Fruit fly (Drosophila melanogaster) whole organism, embryonic: ENCODE results near the gene thoc7.

Source experiments
- Antp ChIP-seq: fragments of 200-800 bp; sonication (Bioruptor generic); optimal IDR thresholded peaks from 3 replicates; lab custom pipeline; 2016; ENCODE audit warnings: missing biosample characterization, missing genetic modification characterization
- Atf-2 ChIP-seq: fragments of 200-800 bp; sonication (Bioruptor generic); optimal IDR thresholded peaks from 2 replicates; lab custom pipeline; 2016; ENCODE audit warnings: missing biosample characterization, missing genetic modification characterization
- Blimp-1 ChIP-seq: fragments of 200-800 bp; sonication (Bioruptor generic); optimal IDR thresholded peaks from 3 replicates; lab custom pipeline; 2018; ENCODE audit warnings: missing biosample characterization, missing genetic modification characterization, mild to moderate bottlenecking, moderate library complexity, missing genetic modification reagents
- CG10543 ChIP-seq: fragments of 200-800 bp; sonication (Bioruptor generic); optimal IDR thresholded peaks from 3 replicates; lab custom pipeline; 2017; ENCODE audit warnings: missing biosample characterization, mild to moderate bottlenecking, missing genetic modification characterization, moderate library complexity
- CG11247 ChIP-seq: fragments of 200-800 bp; sonication (Bioruptor generic); IDR thresholded peaks from 2 replicates; pipeline ENCODE4 v1.3.6; 2022; ENCODE audit warnings: missing biosample characterization, missing genetic modification characterization
- CG11456 ChIP-seq: fragments of 200-800 bp; sonication (Bioruptor generic); IDR thresholded peaks from 3 replicates; pipeline ENCODE4 v1.3.6; 2022; ENCODE audit warnings: missing biosample characterization, missing genetic modification characterization
- CG12236 ChIP-seq: fragments of 200-800 bp; sonication (Bioruptor generic); optimal IDR thresholded peaks from 2 replicates; lab custom pipeline; 2016; ENCODE audit warnings: missing biosample characterization, missing genetic modification characterization
- CG12659 ChIP-seq: fragments of 200-800 bp; sonication (Bioruptor generic); optimal IDR thresholded peaks from 3 replicates; lab custom pipeline; 2017; ENCODE audit warnings: mild to moderate bottlenecking, missing biosample characterization, missing genetic modification reagents, missing genetic modification characterization
- CG12769 ChIP-seq: fragments of 200-800 bp; sonication (Bioruptor generic); optimal IDR thresholded peaks from 2 replicates; lab custom pipeline; 2019; ENCODE audit warnings: missing biosample characterization, mild to moderate bottlenecking, missing genetic modification characterization, moderate library complexity
- CG13123 ChIP-seq: fragments of 200-800 bp; sonication (Bioruptor generic); optimal IDR thresholded peaks from 2 replicates; lab custom pipeline; 2016; ENCODE audit warnings: missing biosample characterization, missing genetic modification characterization
- CG13624 ChIP-seq: fragments of 200-800 bp; sonication (Bioruptor generic); optimal IDR thresholded peaks from 2 replicates; lab custom pipeline; 2016; ENCODE audit warnings: missing biosample characterization, missing genetic modification characterization
- CG14014 ChIP-seq: fragments of 200-800 bp; sonication (Bioruptor generic); IDR thresholded peaks from 2 replicates; pipeline ENCODE4 v1.3.6; 2022; ENCODE audit warnings: missing biosample characterization, missing genetic modification characterization
- CG1602 ChIP-seq: fragments of 200-800 bp; sonication (Bioruptor generic); optimal IDR thresholded peaks from 3 replicates; lab custom pipeline; 2016; ENCODE audit warnings: missing biosample characterization, missing genetic modification characterization
- CG17361 ChIP-seq: fragments of 200-800 bp; sonication (Bioruptor generic); IDR thresholded peaks from 3 replicates; pipeline ENCODE4 v1.3.6; 2022; ENCODE audit warnings: missing biosample characterization, missing genetic modification characterization
- CG17829 ChIP-seq: fragments of 200-800 bp; optimal IDR thresholded peaks from 2 replicates; lab custom pipeline; 2019; ENCODE audit warnings: missing biosample characterization, mild to moderate bottlenecking, missing genetic modification characterization, moderate library complexity
- CG2202 ChIP-seq: fragments of 200-800 bp; sonication (Bioruptor generic); optimal IDR thresholded peaks from 2 replicates; lab custom pipeline; 2018; ENCODE audit warnings: missing biosample characterization, mild to moderate bottlenecking, missing genetic modification characterization
- CG30431 ChIP-seq: fragments of 200-800 bp; sonication (Bioruptor generic); optimal IDR thresholded peaks from 2 replicates; lab custom pipeline; 2017; ENCODE audit warnings: missing biosample characterization, missing genetic modification characterization
- CG3281 ChIP-seq: fragments of 200-800 bp; sonication (Bioruptor generic); optimal IDR thresholded peaks from 3 replicates; lab custom pipeline; 2017; ENCODE audit warnings: missing biosample characterization, mild to moderate bottlenecking, missing genetic modification characterization
- CG3995 ChIP-seq: fragments of 200-800 bp; sonication (Bioruptor generic); optimal IDR thresholded peaks from 3 replicates; lab custom pipeline; 2016; ENCODE audit warnings: missing biosample characterization, missing genetic modification characterization
- CG4360 ChIP-seq: fragments of 200-800 bp; sonication (Bioruptor generic); IDR thresholded peaks from 2 replicates; pipeline ENCODE4 v1.3.6; 2022; ENCODE audit warnings: missing biosample characterization, missing genetic modification characterization
- CG5180 ChIP-seq: fragments of 200-800 bp; sonication (Bioruptor generic); optimal IDR thresholded peaks from 3 replicates; lab custom pipeline; 2017; ENCODE audit warnings: missing biosample characterization, missing genetic modification characterization, mild to moderate bottlenecking, moderate library complexity, missing genetic modification reagents
- CG6689 ChIP-seq: fragments of 200-800 bp; sonication (Bioruptor generic); IDR thresholded peaks from 2 replicates; pipeline ENCODE4 v1.3.6; 2022; ENCODE audit warnings: missing biosample characterization, missing genetic modification characterization
- CG8359 ChIP-seq: fragments of 200-800 bp; sonication (Bioruptor generic); optimal IDR thresholded peaks from 2 replicates; lab custom pipeline; 2017; ENCODE audit warnings: missing biosample characterization, mild to moderate bottlenecking, missing genetic modification characterization, borderline replicate concordance
- CG8924 ChIP-seq: fragments of 200-800 bp; optimal IDR thresholded peaks from 3 replicates; lab custom pipeline; 2019; ENCODE audit warnings: missing biosample characterization, mild to moderate bottlenecking, missing genetic modification characterization, moderate library complexity
- Spps ChIP-seq: fragments of 200-800 bp; sonication (Bioruptor generic); optimal IDR thresholded peaks from 2 replicates; lab custom pipeline; 2018; ENCODE audit warnings: missing biosample characterization, mild to moderate bottlenecking, missing genetic modification characterization
- Tbp ChIP-seq: fragments of >200 bp; optimal IDR thresholded peaks from 2 replicates; lab custom pipeline; 2018; ENCODE audit warnings: missing biosample characterization, missing genetic modification characterization
- br ChIP-seq: fragments of >200 bp; optimal IDR thresholded peaks from 2 replicates; lab custom pipeline; 2017
- corto ChIP-seq: fragments of 200-800 bp; sonication (Bioruptor generic); optimal IDR thresholded peaks from 2 replicates; lab custom pipeline; 2016; ENCODE audit warnings: missing biosample characterization, mild to moderate bottlenecking, missing genetic modification characterization, moderate library complexity
- dm ChIP-seq: fragments of 200-800 bp; sonication (Bioruptor generic); optimal IDR thresholded peaks from 3 replicates; lab custom pipeline; 2016; ENCODE audit warnings: missing biosample characterization, missing genetic modification characterization
- exex ChIP-seq: fragments of 200-800 bp; sonication (Bioruptor generic); optimal IDR thresholded peaks from 4 replicates; lab custom pipeline; 2018; ENCODE audit warnings: missing biosample characterization, mild to moderate bottlenecking, missing genetic modification characterization, moderate library complexity
- eyg ChIP-seq: fragments of 200-800 bp; sonication (Bioruptor generic); optimal IDR thresholded peaks from 3 replicates; lab custom pipeline; 2016; ENCODE audit warnings: missing biosample characterization, missing genetic modification characterization
- fd102C ChIP-seq: fragments of 200-800 bp; sonication (Bioruptor generic); optimal IDR thresholded peaks from 2 replicates; lab custom pipeline; 2018; ENCODE audit warnings: missing biosample characterization, mild to moderate bottlenecking, missing genetic modification characterization, moderate library complexity
- fd96Cb ChIP-seq: fragments of 200-800 bp; sonication (Bioruptor generic); optimal IDR thresholded peaks from 2 replicates; lab custom pipeline; 2018; ENCODE audit warnings: missing biosample characterization, mild to moderate bottlenecking, missing genetic modification characterization, moderate library complexity
- gro ChIP-seq: fragments of 200-800 bp; sonication (Bioruptor generic); optimal IDR thresholded peaks from 2 replicates; lab custom pipeline; 2016; ENCODE audit warnings: missing biosample characterization, missing genetic modification characterization
- gsb ChIP-seq: fragments of 200-800 bp; sonication (Bioruptor generic); IDR thresholded peaks from 2 replicates; pipeline ENCODE4 v1.3.6; 2022; ENCODE audit warnings: missing biosample characterization, missing genetic modification characterization
- h ChIP-seq: fragments of >200 bp; optimal IDR thresholded peaks from 2 replicates; lab custom pipeline; 2017
- maf-S ChIP-seq: fragments of 200-800 bp; sonication (Bioruptor generic); optimal IDR thresholded peaks from 2 replicates; lab custom pipeline; 2016; ENCODE audit warnings: missing biosample characterization, missing genetic modification characterization
- nom ChIP-seq: fragments of 200-800 bp; sonication (Bioruptor generic); optimal IDR thresholded peaks from 2 replicates; lab custom pipeline; 2017; ENCODE audit warnings: missing biosample characterization, missing genetic modification characterization, mild to moderate bottlenecking, moderate library complexity, missing genetic modification reagents
- otp ChIP-seq: fragments of 200-800 bp; sonication (Bioruptor generic); IDR thresholded peaks from 3 replicates; pipeline ENCODE4, ENCODE4 v1.3.6; 2022; ENCODE audit warnings: missing biosample characterization, missing genetic modification characterization
- pho ChIP-seq: fragments of 200-800 bp; sonication (Bioruptor generic); optimal IDR thresholded peaks from 2 replicates; lab custom pipeline; 2016; ENCODE audit warnings: missing biosample characterization, missing genetic modification characterization
- pros ChIP-seq: fragments of 200-800 bp; sonication (Bioruptor generic); optimal IDR thresholded peaks from 3 replicates; lab custom pipeline; 2019; ENCODE audit warnings: missing biosample characterization, mild to moderate bottlenecking, missing genetic modification characterization, moderate library complexity
- salm ChIP-seq: fragments of 200-800 bp; sonication (Bioruptor generic); optimal IDR thresholded peaks from 2 replicates; lab custom pipeline; 2018; ENCODE audit warnings: missing biosample characterization, mild to moderate bottlenecking, missing genetic modification characterization
- sens ChIP-seq: fragments of 200-800 bp; sonication (Bioruptor generic); peaks from one replicate; lab custom pipeline; 2016; ENCODE audit warnings: missing biosample characterization, missing genetic modification characterization
- sr ChIP-seq: fragments of 200-800 bp; sonication (Bioruptor generic); IDR thresholded peaks from 3 replicates; pipeline ENCODE4 v1.3.6; 2022; ENCODE audit warnings: missing biosample characterization, missing genetic modification characterization
- tgo ChIP-seq: fragments of 200-800 bp; sonication (Bioruptor generic); IDR thresholded peaks from 3 replicates; pipeline ENCODE4 v1.3.6; 2022; ENCODE audit warnings: missing biosample characterization, missing genetic modification characterization
- tll ChIP-seq, 2 experiments: fragments of 200-800 bp in 1 of 2; fragments of >200 bp in 1 of 2; sonication (Bioruptor generic) in 1 of 2; optimal IDR thresholded peaks; 2 replicates each; lab custom pipeline; 2017 to 2019; ENCODE audit warnings: missing biosample characterization in 2 of 2, missing genetic modification characterization in 2 of 2, mild to moderate bottlenecking in 1 of 2, moderate library complexity in 1 of 2
- trh ChIP-seq: fragments of 200-800 bp; sonication (Bioruptor generic); optimal IDR thresholded peaks from 2 replicates; lab custom pipeline; 2016; ENCODE audit warnings: missing biosample characterization, missing genetic modification characterization
- tup ChIP-seq: fragments of 200-800 bp; sonication (Bioruptor generic); optimal IDR thresholded peaks from 2 replicates; lab custom pipeline; 2016; ENCODE audit warnings: missing biosample characterization, mild to moderate bottlenecking, missing genetic modification characterization, moderate library complexity
- vvl ChIP-seq: fragments of 200-800 bp; sonication (Bioruptor generic); IDR thresholded peaks from 2 replicates; pipeline ENCODE4 v1.3.6; 2022; ENCODE audit warnings: missing biosample characterization, missing genetic modification characterization
- zfh1 ChIP-seq: fragments of 200-800 bp; sonication (Bioruptor generic); IDR thresholded peaks from 3 replicates; pipeline ENCODE4 v1.3.6; 2022; ENCODE audit warnings: missing biosample characterization, missing genetic modification characterization

The thoc7 gene

dm6 chr3L:223019-223902 is 10.8 kb upstream of the thoc7 start, which contains the start of the genes pyx and CG33229 (continued):
- TF ChIP-seq CG11247 (GFP tag; lab: Robert Waterston, UW) (peak; percentile 68), CG11456 (GFP tag; lab: Robert Waterston, UW) (peak; percentile 92), zfh1 (peak; percentile 67), br (lab: Kevin White, UChicago) (no peak), CG17361 (peak; percentile 95), CG4360 (no peak), eyg (peak; percentile 48), salm (tag; lab: Kevin White, UChicago) (peak; percentile 28), Tbp (GFP tag; lab: Kevin White, UChicago) (no peak), CG12236 (GFP tag; lab: Kevin White, UChicago) (no peak), Antp (peak; percentile 80), exex (tag; lab: Kevin White, UChicago) (peak; percentile 60), CG10543 (GFP tag; lab: Kevin White, UChicago) (peak; percentile 84), h (lab: Kevin White, UChicago) (no peak), CG13123 (peak; percentile 79), CG13624 (peak; percentile 71), pros (GFP tag; lab: Kevin White, UChicago) (no peak), Blimp-1 (GFP tag; lab: Kevin White, UChicago) (no peak), fd96Cb (peak; percentile 81), sr (GFP tag; lab: Robert Waterston, UW) (no peak), CG5180 (GFP tag; lab: Kevin White, UChicago) (peak; percentile 73), tgo (GFP tag; lab: Robert Waterston, UW) (peak; percentile 86), CG3995 (GFP tag; lab: Kevin White, UChicago) (peak; percentile 43), nom (peak; percentile 7), CG2202 (tag; lab: Kevin White, UChicago) (peak; percentile 12), Atf-2 (GFP tag; lab: Kevin White, UChicago) (peak; percentile 78), pho (GFP tag; lab: Kevin White, UChicago) (peak; percentile 90), sens (GFP tag; lab: Kevin White, UChicago) (peak; percentile 96), gsb (peak; percentile 75), fd102C (GFP tag; lab: Kevin White, UChicago) (no peak), CG30431 (GFP tag; lab: Kevin White, UChicago) (peak; percentile 70), trh (GFP tag; lab: Kevin White, UChicago) (peak; percentile 59), CG8359 (GFP tag; lab: Kevin White, UChicago) (peak; percentile 77), otp (no peak), CG1602 (GFP tag; lab: Kevin White, UChicago) (peak; percentile 86), tup (GFP tag; lab: Kevin White, UChicago) (peak; percentile 65), vvl (GFP tag; lab: Robert Waterston, UW) (peak; percentile 76), Spps (tag; lab: Kevin White, UChicago) (no peak), CG12769 (tag; lab: Kevin White, UChicago) (peak; percentile 80), tll (GFP tag; optimal IDR thresholded peaks at IDR 0.05; lab: Kevin White, UChicago) (no peak), CG14014 (GFP tag; lab: Robert Waterston, UW) (peak; percentile 80), maf-S (GFP tag; lab: Kevin White, UChicago) (peak; percentile 70), CG12659 (peak; percentile 89), CG3281 (GFP tag; lab: Kevin White, UChicago) (peak; percentile 81), CG6689 (GFP tag; lab: Robert Waterston, UW) (peak; percentile 80; the same call in 1 of the 2 replicates), gro (GFP tag; lab: Kevin White, UChicago) (peak; percentile 75), CG8924 (tag; lab: Kevin White, UChicago) (peak; percentile 85), dm (GFP tag; lab: Kevin White, UChicago) (peak; percentile 32), corto (no peak), CG17829 (tag; lab: Kevin White, UChicago) (peak; percentile 71)
